Fruit fly (Drosophila melanogaster) whole organism, embryonic: ENCODE results near the gene temp.

Source experiments
- Atf6 ChIP-seq: fragments of 200-800 bp; sonication (Bioruptor generic); IDR thresholded peaks from 2 replicates; pipeline ENCODE4 v1.3.6; 2022; ENCODE audit warnings: missing biosample characterization, missing genetic modification characterization
- BEAF-32 ChIP-seq: fragments of 200-800 bp; sonication (Bioruptor generic); optimal IDR thresholded peaks from 3 replicates; lab custom pipeline; 2017; ENCODE audit warnings: missing biosample characterization, missing genetic modification characterization, mild to moderate bottlenecking, moderate library complexity, missing genetic modification reagents
- CG10274 ChIP-seq: fragments of 200-800 bp; sonication (Bioruptor generic); optimal IDR thresholded peaks from 3 replicates; lab custom pipeline; 2017; ENCODE audit warnings: missing biosample characterization, mild to moderate bottlenecking, missing genetic modification characterization
- CG12155 ChIP-seq: fragments of 200-800 bp; sonication (Bioruptor generic); optimal IDR thresholded peaks from 3 replicates; lab custom pipeline; 2016; ENCODE audit warnings: missing biosample characterization, missing genetic modification characterization
- CG12744 ChIP-seq: fragments of 200-800 bp; sonication (Bioruptor generic); optimal IDR thresholded peaks from 2 replicates; lab custom pipeline; 2016; ENCODE audit warnings: missing biosample characterization, missing genetic modification characterization
- CG13624 ChIP-seq: fragments of 200-800 bp; sonication (Bioruptor generic); optimal IDR thresholded peaks from 2 replicates; lab custom pipeline; 2016; ENCODE audit warnings: missing biosample characterization, missing genetic modification characterization
- CG1603 ChIP-seq: fragments of 200-800 bp; sonication (Bioruptor generic); optimal IDR thresholded peaks from 2 replicates; lab custom pipeline; 2019; ENCODE audit warnings: missing biosample characterization, mild to moderate bottlenecking, missing genetic modification characterization, moderate library complexity
- CG17328 ChIP-seq: fragments of 200-800 bp; sonication (Bioruptor generic); IDR thresholded peaks from 2 replicates; pipeline ENCODE4 v1.3.6; 2022; ENCODE audit warnings: missing biosample characterization, missing genetic modification characterization
- CG17359 ChIP-seq: fragments of 200-800 bp; sonication (Bioruptor generic); optimal IDR thresholded peaks from 3 replicates; lab custom pipeline; 2018; ENCODE audit warnings: missing biosample characterization, mild to moderate bottlenecking, missing genetic modification characterization, moderate library complexity
- CG2199 ChIP-seq: fragments of 200-800 bp; sonication (Bioruptor generic); IDR thresholded peaks from 3 replicates; pipeline ENCODE4 v1.3.6; 2022; ENCODE audit warnings: missing biosample characterization, missing genetic modification characterization
- CG2712 ChIP-seq: fragments of 200-800 bp; optimal IDR thresholded peaks from 3 replicates; lab custom pipeline; 2019; ENCODE audit warnings: missing biosample characterization, mild to moderate bottlenecking, missing genetic modification characterization, moderate library complexity
- CG31441 ChIP-seq: fragments of 200-800 bp; sonication (Bioruptor generic); IDR thresholded peaks from 2 replicates; pipeline ENCODE4 v1.3.6; 2022; ENCODE audit warnings: missing biosample characterization, missing genetic modification characterization
- CG34224 ChIP-seq: fragments of 200-800 bp; sonication (Bioruptor generic); IDR thresholded peaks from 3 replicates; pipeline ENCODE4 v1.3.6; 2022; ENCODE audit warnings: missing biosample characterization, missing genetic modification characterization; ENCODE audit not compliant: partially characterized antibody
- CG42726 ChIP-seq: fragments of 200-800 bp; sonication (Bioruptor generic); IDR thresholded peaks from 2 replicates; pipeline ENCODE4 v1.3.6; 2022; ENCODE audit warnings: missing biosample characterization, missing genetic modification characterization; ENCODE audit not compliant: partially characterized antibody
- CG5180 ChIP-seq: fragments of 200-800 bp; sonication (Bioruptor generic); optimal IDR thresholded peaks from 3 replicates; lab custom pipeline; 2017; ENCODE audit warnings: missing biosample characterization, missing genetic modification characterization, mild to moderate bottlenecking, moderate library complexity, missing genetic modification reagents
- CG6175 ChIP-seq: fragments of 200-800 bp; sonication (Bioruptor generic); IDR thresholded peaks from 3 replicates; pipeline ENCODE4 v1.3.6; 2022; ENCODE audit warnings: missing biosample characterization, missing genetic modification characterization
- CG8290 ChIP-seq, 3 experiments: fragments of 200-800 bp; sonication (Bioruptor generic); optimal IDR thresholded peaks; 2 replicates each; lab custom pipeline; 2016 to 2019; ENCODE audit warnings: missing biosample characterization in 3 of 3, missing genetic modification characterization in 3 of 3, mild to moderate bottlenecking in 2 of 3, moderate library complexity in 1 of 3
- CG9727 ChIP-seq: fragments of 200-800 bp; sonication (Bioruptor generic); optimal IDR thresholded peaks from 3 replicates; lab custom pipeline; 2017; ENCODE audit warnings: missing biosample characterization, mild to moderate bottlenecking, missing genetic modification characterization
- Elba2 ChIP-seq: fragments of 200-800 bp; sonication (Bioruptor generic); optimal IDR thresholded peaks from 3 replicates; lab custom pipeline; 2016; ENCODE audit warnings: missing biosample characterization, missing genetic modification characterization
- GATAe ChIP-seq: fragments of 200-800 bp; sonication (Bioruptor generic); conservative IDR thresholded peaks from 2 replicates; pipeline ENCODE4 v1.3.6; 2022; ENCODE audit warnings: missing biosample characterization, missing genetic modification characterization
- HLHmδ ChIP-seq: fragments of 200-800 bp; sonication (Bioruptor generic); optimal IDR thresholded peaks from 2 replicates; lab custom pipeline; 2018; ENCODE audit warnings: missing biosample characterization, mild to moderate bottlenecking, missing genetic modification characterization, moderate library complexity
- NC2α ChIP-seq: fragments of 200-800 bp; sonication (Bioruptor generic); optimal IDR thresholded peaks from 2 replicates; lab custom pipeline; 2016; ENCODE audit warnings: missing biosample characterization, missing genetic modification characterization
- Rfx ChIP-seq: fragments of 200-800 bp; sonication (Bioruptor generic); IDR thresholded peaks from 2 replicates; pipeline ENCODE4 v1.3.6; 2022; ENCODE audit warnings: missing biosample characterization, missing genetic modification characterization
- Sox100B ChIP-seq: fragments of 200-800 bp; sonication (Bioruptor generic); optimal IDR thresholded peaks from 3 replicates; lab custom pipeline; 2018; ENCODE audit warnings: missing biosample characterization, mild to moderate bottlenecking, missing genetic modification characterization
- Sry-δ ChIP-seq: fragments of 200-800 bp; sonication (Bioruptor generic); optimal IDR thresholded peaks from 2 replicates; lab custom pipeline; 2016; ENCODE audit warnings: missing biosample characterization, missing genetic modification characterization
- ash1 ChIP-seq: fragments of 200-800 bp; sonication (Bioruptor generic); optimal IDR thresholded peaks from 2 replicates; lab custom pipeline; 2018; ENCODE audit warnings: missing biosample characterization, mild to moderate bottlenecking, missing genetic modification characterization
- bcd ChIP-seq: fragments of 200-800 bp; sonication (Bioruptor generic); optimal IDR thresholded peaks from 2 replicates; lab custom pipeline; 2017; ENCODE audit warnings: missing biosample characterization, mild to moderate bottlenecking, missing genetic modification characterization
- cwo ChIP-seq: fragments of 200-800 bp; sonication (Bioruptor generic); optimal IDR thresholded peaks from 3 replicates; lab custom pipeline; 2017; ENCODE audit warnings: missing biosample characterization, missing genetic modification characterization, mild to moderate bottlenecking, moderate library complexity, missing genetic modification reagents
- dm ChIP-seq: fragments of 200-800 bp; sonication (Bioruptor generic); optimal IDR thresholded peaks from 3 replicates; lab custom pipeline; 2016; ENCODE audit warnings: missing biosample characterization, missing genetic modification characterization
- dmrt11E ChIP-seq: fragments of 200-800 bp; sonication (Bioruptor generic); optimal IDR thresholded peaks from 3 replicates; lab custom pipeline; 2018; ENCODE audit warnings: missing biosample characterization, mild to moderate bottlenecking, missing genetic modification characterization, moderate library complexity
- ems ChIP-seq: fragments of 200-800 bp; sonication (Bioruptor generic); optimal IDR thresholded peaks from 3 replicates; lab custom pipeline; 2016; ENCODE audit warnings: missing biosample characterization, missing genetic modification characterization
- gt ChIP-seq: fragments of 200-800 bp; sonication (Bioruptor generic); IDR thresholded peaks from 2 replicates; pipeline ENCODE4 v1.3.6; 2022; ENCODE audit warnings: missing biosample characterization, missing genetic modification characterization
- hbn ChIP-seq: fragments of 200-800 bp; sonication (Bioruptor generic); IDR thresholded peaks from 2 replicates; pipeline ENCODE4 v1.3.6; 2022; ENCODE audit warnings: missing biosample characterization, missing genetic modification characterization; ENCODE audit not compliant: partially characterized antibody
- kah ChIP-seq: fragments of 200-800 bp; sonication (Bioruptor generic); optimal IDR thresholded peaks from 2 replicates; lab custom pipeline; 2018; ENCODE audit warnings: missing biosample characterization, mild to moderate bottlenecking, missing genetic modification characterization
- ken ChIP-seq: fragments of 200-800 bp; sonication (Bioruptor generic); IDR thresholded peaks from 3 replicates; pipeline ENCODE4 v1.3.6; 2022; ENCODE audit warnings: missing biosample characterization, missing genetic modification characterization
- lab ChIP-seq: fragments of 200-800 bp; sonication (Bioruptor generic); optimal IDR thresholded peaks from 3 replicates; lab custom pipeline; 2017; ENCODE audit warnings: missing biosample characterization, missing genetic modification characterization, mild to moderate bottlenecking, moderate library complexity, missing genetic modification reagents
- lola ChIP-seq, 3 experiments: fragments of >200 bp in 2 of 3; fragments of 200-800 bp in 1 of 3; sonication (Bioruptor generic) in 1 of 3; optimal IDR thresholded peaks; 2 replicates each; lab custom pipeline; 2017 to 2019; ENCODE audit warnings: missing biosample characterization in 3 of 3, missing genetic modification characterization in 3 of 3, mild to moderate bottlenecking in 1 of 3, moderate library complexity in 1 of 3
- mirr ChIP-seq: fragments of 200-800 bp; sonication (Bioruptor generic); optimal IDR thresholded peaks from 3 replicates; lab custom pipeline; 2018; ENCODE audit warnings: missing biosample characterization, mild to moderate bottlenecking, missing genetic modification characterization
- nom ChIP-seq: fragments of 200-800 bp; sonication (Bioruptor generic); optimal IDR thresholded peaks from 2 replicates; lab custom pipeline; 2017; ENCODE audit warnings: missing biosample characterization, missing genetic modification characterization, mild to moderate bottlenecking, moderate library complexity, missing genetic modification reagents
- odd ChIP-seq: fragments of 200-800 bp; sonication (Bioruptor generic); optimal IDR thresholded peaks from 2 replicates; lab custom pipeline; 2017; ENCODE audit warnings: missing biosample characterization, mild to moderate bottlenecking, missing genetic modification characterization
- onecut ChIP-seq: fragments of 200-800 bp; sonication (Bioruptor generic); IDR thresholded peaks from 2 replicates; pipeline ENCODE4 v1.3.6; 2022; ENCODE audit warnings: missing biosample characterization, missing genetic modification characterization
- pros ChIP-seq: fragments of 200-800 bp; sonication (Bioruptor generic); optimal IDR thresholded peaks from 3 replicates; lab custom pipeline; 2019; ENCODE audit warnings: missing biosample characterization, mild to moderate bottlenecking, missing genetic modification characterization, moderate library complexity
- repo ChIP-seq: fragments of 200-800 bp; sonication (Bioruptor generic); optimal IDR thresholded peaks from 2 replicates; lab custom pipeline; 2016; ENCODE audit warnings: missing biosample characterization, missing genetic modification characterization
- rib ChIP-seq: fragments of 200-800 bp; sonication (Bioruptor generic); IDR thresholded peaks from 2 replicates; pipeline ENCODE4 v1.3.6; 2022; ENCODE audit warnings: missing biosample characterization, missing genetic modification characterization
- ro ChIP-seq: fragments of 200-800 bp; sonication (Bioruptor generic); IDR thresholded peaks from 2 replicates; pipeline ENCODE4 v1.3.6; 2022; ENCODE audit warnings: missing biosample characterization, missing genetic modification characterization
- run ChIP-seq: fragments of 200-800 bp; sonication (Bioruptor generic); optimal IDR thresholded peaks from 3 replicates; lab custom pipeline; 2018; ENCODE audit warnings: missing biosample characterization, mild to moderate bottlenecking, missing genetic modification characterization
- scrt ChIP-seq: fragments of 200-800 bp; sonication (Bioruptor generic); optimal IDR thresholded peaks from 2 replicates; lab custom pipeline; 2018; ENCODE audit warnings: missing biosample characterization, mild to moderate bottlenecking, missing genetic modification characterization, moderate library complexity
- stc ChIP-seq: fragments of 200-800 bp; sonication (Bioruptor generic); IDR thresholded peaks from 2 replicates; pipeline ENCODE4 v1.3.6; 2022; ENCODE audit warnings: missing biosample characterization, missing genetic modification characterization

The temp gene

dm6 chrX:2298708-2299370 lies 36.5 kb upstream of the temp start (continued):
- TF ChIP-seq Elba2 (GFP tag; lab: Kevin White, UChicago) (no peak), NC2α (GFP tag; lab: Kevin White, UChicago) (peak; percentile 79), CG2712 (tag; lab: Kevin White, UChicago) (peak; percentile 94), ken (GFP tag; lab: Robert Waterston, UW) (peak; percentile 88), CG42726 (GFP tag; lab: Robert Waterston, UW) (no peak), Sox100B (GFP tag; lab: Kevin White, UChicago) (peak; percentile 71), CG9727 (peak; percentile 83), CG17328 (GFP tag; lab: Robert Waterston, UW) (peak; percentile 94), rib (no peak), odd (GFP tag; lab: Kevin White, UChicago) (peak; percentile 69), CG31441 (GFP tag; lab: Robert Waterston, UW) (peak; percentile 89), repo (GFP tag; lab: Kevin White, UChicago) (peak; percentile 65), CG13624 (GFP tag; lab: Kevin White, UChicago) (no peak), Atf6 (GFP tag; lab: Robert Waterston, UW) (peak; percentile 47; the same call in 1 of the 2 replicates), hbn (GFP tag; lab: Robert Waterston, UW) (no peak), stc (GFP tag; lab: Robert Waterston, UW) (peak; percentile 83), GATAe (GFP tag; lab: Robert Waterston, UW) (no peak), CG5180 (GFP tag; lab: Kevin White, UChicago) (peak; percentile 59), pros (peak; percentile 78), CG6175 (GFP tag; lab: Robert Waterston, UW) (no peak), ro (GFP tag; lab: Robert Waterston, UW) (no peak), CG12744 (GFP tag; lab: Kevin White, UChicago) (peak; percentile 49), CG34224 (GFP tag; lab: Robert Waterston, UW) (no peak), CG17359 (tag; lab: Kevin White, UChicago) (peak; percentile 84), bcd (GFP tag; lab: Kevin White, UChicago) (peak; percentile 58), kah (GFP tag; lab: Kevin White, UChicago) (peak; percentile 40), CG2199 (GFP tag; lab: Robert Waterston, UW) (peak; percentile 93), BEAF-32 (GFP tag; lab: Kevin White, UChicago) (no peak), run (tag; lab: Kevin White, UChicago) (peak; percentile 74), HLHmδ (no peak), CG8290 (GFP tag; optimal IDR thresholded peaks at IDR 0.05; lab: Kevin White, UChicago) (peak; percentile 77), CG8290 (tag; optimal IDR thresholded peaks at IDR 0.05; lab: Kevin White, UChicago) (peak; percentile 54 to 75), nom (GFP tag; lab: Kevin White, UChicago) (peak; percentile 83), lola (GFP tag; optimal IDR thresholded peaks at IDR 0.05; lab: Kevin White, UChicago) (peak in 1 of 3 experiments; percentile 87), gt (GFP tag; lab: Robert Waterston, UW) (peak; percentile 74), dmrt11E (peak; percentile 95), Rfx (GFP tag; lab: Robert Waterston, UW) (peak; percentile 50; the same call in 1 of the 2 replicates), CG12155 (GFP tag; lab: Kevin White, UChicago) (peak; percentile 59), lab (GFP tag; lab: Kevin White, UChicago) (peak; percentile 74), mirr (GFP tag; lab: Kevin White, UChicago) (no peak), cwo (GFP tag; lab: Kevin White, UChicago) (peak; percentile 40), scrt (GFP tag; lab: Kevin White, UChicago) (peak; percentile 45), Sry-δ (GFP tag; lab: Kevin White, UChicago) (peak; percentile 34), CG10274 (GFP tag; lab: Kevin White, UChicago) (no peak), onecut (GFP tag; lab: Robert Waterston, UW) (peak; percentile 76), CG1603 (tag; lab: Kevin White, UChicago) (peak; percentile 96), ems (peak; percentile 72), dm (GFP tag; lab: Kevin White, UChicago) (peak; percentile 61), ash1 (GFP tag; lab: Kevin White, UChicago) (no peak)
